Worm (Caenorhabditis elegans) whole organism, L4/young adult: ENCODE data around the gene F14H12.3.

Experiments
- W03F9.2 ChIP-seq: fragments of 150-350 bp; optimal IDR thresholded peaks from 2 replicates; lab custom pipeline; 2014; ENCODE audit warnings: missing biosample characterization, missing genetic modification characterization
- dao-5 ChIP-seq: sonication (generic microtip); optimal IDR thresholded peaks from 2 replicates; lab custom pipeline; 2016; ENCODE audit warnings: missing genotype, missing genetic modification characterization, moderate library complexity, missing compliant biosample characterization
- him-1 ChIP-seq: sonication (generic microtip); optimal IDR thresholded peaks from 2 replicates; lab custom pipeline; 2016; ENCODE audit warnings: missing genotype, missing genetic modification reagents, missing genetic modification characterization, missing compliant biosample characterization

DNA sequence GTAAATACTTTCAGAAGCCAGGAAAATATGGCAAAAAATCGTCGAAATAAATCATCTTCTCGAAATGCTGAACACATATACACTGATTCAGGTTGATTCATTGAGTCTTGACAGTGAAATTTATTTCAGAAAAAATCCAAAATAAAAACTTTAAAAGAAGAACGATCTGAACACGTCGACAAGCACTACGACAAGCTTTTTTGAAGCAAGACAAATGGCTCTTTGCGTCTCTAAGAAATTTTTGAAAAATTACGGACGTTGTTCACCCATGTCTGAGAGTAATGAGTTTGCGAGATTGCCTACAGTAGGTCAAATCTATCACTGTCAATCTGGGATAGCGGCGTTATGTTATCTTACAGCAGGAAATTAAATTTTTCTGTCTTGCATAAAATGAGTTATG, 32.8 kb downstream of the F14H12.3 start, which contains the start of gene R160.2:
- TF ChIP-seq him-1 (tag; lab: Kevin White, UChicago) (no peak), dao-5 (tag; lab: Kevin White, UChicago) (no peak), W03F9.2 (no peak)
